Fruit fly (Drosophila melanogaster): Measurements from ENCODE around the gene CG33494.

dm6 chr3R:25466166-25466565 lies 28.8 kb downstream of the CG33494 start:
- TF ChIP-seq cyc (GFP tag; optimal IDR thresholded peaks at IDR 0.05) (no peak), Lpt (GFP tag; optimal IDR thresholded peaks at IDR 0.05) (no peak), CG32006 (GFP tag; optimal IDR thresholded peaks at IDR 0.05) (no peak)

Data from whole organism, prepupa.